Fruit fly (Drosophila melanogaster): ENCODE data around the gene CG4161.

The CG4161 gene

dm6 chr2L:15392371-15392770 is 40.7 kb upstream of the CG4161 start (continued):
- TF ChIP-seq CG30403 (GFP tag; optimal IDR thresholded peaks at IDR 0.05) (peak; percentile 13), wor (GFP tag; IDR thresholded peaks at IDR 0.05) (no peak; the same call in 1 of the 2 replicates), CG17328 (GFP tag; IDR thresholded peaks at IDR 0.05) (no peak), YL-1 (GFP tag; optimal IDR thresholded peaks at IDR 0.05) (no peak), lola (GFP tag; optimal IDR thresholded peaks at IDR 0.05) (peak in 1 of 3 experiments; percentile 11), sim (GFP tag; IDR thresholded peaks at IDR 0.05) (no peak), Oli (tag; optimal IDR thresholded peaks at IDR 0.05) (peak; percentile 18), CG2889 (GFP tag; IDR thresholded peaks at IDR 0.05) (no peak), knrl (GFP tag; IDR thresholded peaks at IDR 0.05; ENCODE audit: partially characterized antibody) (no peak), CG12391 (tag; optimal IDR thresholded peaks at IDR 0.05) (peak; percentile 25), Bgb (GFP tag; IDR thresholded peaks at IDR 0.05; ENCODE audit: partially characterized antibody) (no peak), lmd (GFP tag; IDR thresholded peaks at IDR 0.05) (0 out of 2 replicates have a peak, but pooled peaks have one; percentile 33), Max (GFP tag; optimal IDR thresholded peaks at IDR 0.05) (no peak), unpg (GFP tag; optimal IDR thresholded peaks at IDR 0.05) (peak; percentile 4)

dm6 chr2L:15396796-15397195 is 36.3 kb upstream of the CG4161 start:
- TF ChIP-seq CG14860 (GFP tag; IDR thresholded peaks at IDR 0.05; ENCODE audit: partially characterized antibody) (no peak), H2.0 (GFP tag; IDR thresholded peaks at IDR 0.05) (no peak), btn (GFP tag; optimal IDR thresholded peaks at IDR 0.05) (no peak), Ets65A (GFP tag) (peak; percentile 60), Nf-YA (GFP tag; IDR thresholded peaks at IDR 0.05) (no peak)

- TF ChIP-seq CG16815 (GFP tag; optimal IDR thresholded peaks at IDR 0.05) (no peak), CG6175 (GFP tag; IDR thresholded peaks at IDR 0.05) (no peak), CG9797 (GFP tag; optimal IDR thresholded peaks at IDR 0.05) (no peak), CG2678 (tag; optimal IDR thresholded peaks at IDR 0.05) (no peak), CG16863 (GFP tag; optimal IDR thresholded peaks at IDR 0.05) (no peak), Nf-YC (tag; optimal IDR thresholded peaks at IDR 0.05) (peak; percentile 67), CTCF (GFP tag; optimal IDR thresholded peaks at IDR 0.05) (no peak), Sry-β (GFP tag; optimal IDR thresholded peaks at IDR 0.05) (no peak), kni (GFP tag; optimal IDR thresholded peaks at IDR 0.05) (peak; percentile 44), oc (tag; optimal IDR thresholded peaks at IDR 0.05) (no peak), corto (GFP tag; optimal IDR thresholded peaks at IDR 0.05) (no peak), NC2α (GFP tag; optimal IDR thresholded peaks at IDR 0.05) (no peak), pho (GFP tag; optimal IDR thresholded peaks at IDR 0.05) (no peak), CG18476 (GFP tag; optimal IDR thresholded peaks at IDR 0.05) (no peak), chinmo (GFP tag; IDR thresholded peaks at IDR 0.05; ENCODE audit: partially characterized antibody) (0 out of 4 replicates have a peak, but pooled peaks have one; percentile 47), nom (GFP tag; optimal IDR thresholded peaks at IDR 0.05) (no peak), so (GFP tag; IDR thresholded peaks at IDR 0.05) (no peak), B-H2 (GFP tag; optimal IDR thresholded peaks at IDR 0.05) (no peak), CG2120 (GFP tag; optimal IDR thresholded peaks at IDR 0.05) (no peak), peb (GFP tag; IDR thresholded peaks at IDR 0.05) (no peak), Nf-YB (GFP tag; optimal IDR thresholded peaks at IDR 0.05) (peak; percentile 70), Tbp (GFP tag; optimal IDR thresholded peaks at IDR 0.05) (no peak), CG6689 (GFP tag; IDR thresholded peaks at IDR 0.05) (no peak), gsb-n (tag; optimal IDR thresholded peaks at IDR 0.05) (peak; percentile 29), D (optimal IDR thresholded peaks at IDR 0.05) (no peak), D (GFP tag; optimal IDR thresholded peaks at IDR 0.05) (no peak), Med (GFP tag) (peak; percentile 9), CG30020 (tag; optimal IDR thresholded peaks at IDR 0.05) (no peak), vvl (GFP tag; IDR thresholded peaks at IDR 0.05) (peak; percentile 85), klu (GFP tag; IDR thresholded peaks at IDR 0.05) (no peak), CG16779 (GFP tag; IDR thresholded peaks at IDR 0.05) (no peak)
Measured at dm6 chr2L:15400306-15400851, 32.7 kb upstream of the CG4161 start.
